Fruit fly (Drosophila melanogaster): ENCODE results near the gene Ir7f.

Ir7f gene

dm6 chrX:7920081-7920688, 36.4 kb upstream of the Ir7f start, which contains the start of the genes hdm and Ykt6 (continued):
- TF ChIP-seq Bteb2 (GFP tag; optimal IDR thresholded peaks at IDR 0.05) (peak; percentile 65), mld (GFP tag; IDR thresholded peaks at IDR 0.05; ENCODE audit: partially characterized antibody) (peak; percentile 84; the same call in 2 of the 3 replicates), CG11247 (GFP tag; IDR thresholded peaks at IDR 0.05) (peak; percentile 86), vfl (GFP tag; optimal IDR thresholded peaks at IDR 0.05) (peak; percentile 37), Atf6 (GFP tag; IDR thresholded peaks at IDR 0.05) (peak; percentile 85), run (tag; optimal IDR thresholded peaks at IDR 0.05) (no peak), CG10274 (GFP tag; optimal IDR thresholded peaks at IDR 0.05) (no peak), CG30431 (GFP tag; optimal IDR thresholded peaks at IDR 0.05) (peak; percentile 42), CG17186 (GFP tag; optimal IDR thresholded peaks at IDR 0.05) (peak; percentile 90), chinmo (GFP tag; IDR thresholded peaks at IDR 0.05; ENCODE audit: partially characterized antibody) (peak; percentile 87; the same call in 3 of the 4 replicates), CG42726 (GFP tag; IDR thresholded peaks at IDR 0.05; ENCODE audit: partially characterized antibody) (peak; percentile 86), emc (GFP tag; optimal IDR thresholded peaks at IDR 0.05) (peak; percentile 50), CG9609 (GFP tag; optimal IDR thresholded peaks at IDR 0.05) (peak; percentile 84), CG14710 (tag; optimal IDR thresholded peaks at IDR 0.05) (peak; percentile 82), B-H2 (GFP tag; optimal IDR thresholded peaks at IDR 0.05) (peak; percentile 83), Xrp1 (GFP tag; IDR thresholded peaks at IDR 0.05) (peak; percentile 86), Adf1 (GFP tag; IDR thresholded peaks at IDR 0.05) (peak; percentile 60), CG17802 (tag; optimal IDR thresholded peaks at IDR 0.05) (peak; percentile 17), CG1529 (GFP tag; optimal IDR thresholded peaks at IDR 0.05) (peak; percentile 51), Dp (GFP tag; optimal IDR thresholded peaks at IDR 0.05) (peak; percentile 70), Oli (tag; optimal IDR thresholded peaks at IDR 0.05) (no peak), nau (GFP tag; optimal IDR thresholded peaks at IDR 0.05) (no peak), Sox100B (GFP tag; optimal IDR thresholded peaks at IDR 0.05) (no peak), hbn (GFP tag; IDR thresholded peaks at IDR 0.05; ENCODE audit: partially characterized antibody) (peak; percentile 96), tap (tag; optimal IDR thresholded peaks at IDR 0.05) (no peak), grau (tag; optimal IDR thresholded peaks at IDR 0.05) (no peak), Sin3A (optimal IDR thresholded peaks at IDR 0.05) (peak; percentile 65), CG16779 (GFP tag; IDR thresholded peaks at IDR 0.05) (peak; percentile 56; the same call in 1 of the 2 replicates), NC2β (GFP tag; optimal IDR thresholded peaks at IDR 0.05) (peak; percentile 81), CG8388 (GFP tag; optimal IDR thresholded peaks at IDR 0.05) (peak; percentile 68), CG14441 (GFP tag; IDR thresholded peaks at IDR 0.05) (peak; percentile 84), ato (GFP tag; IDR thresholded peaks at IDR 0.05; ENCODE audit: partially characterized antibody) (peak; percentile 86), Elba2 (GFP tag; optimal IDR thresholded peaks at IDR 0.05) (peak; percentile 5), CG2116 (GFP tag; optimal IDR thresholded peaks at IDR 0.05) (peak; percentile 88), Jarid2 (GFP tag; optimal IDR thresholded peaks at IDR 0.05) (no peak), CG18262 (tag; optimal IDR thresholded peaks at IDR 0.05) (peak; percentile 69), cg (GFP tag; optimal IDR thresholded peaks at IDR 0.05) (peak; percentile 82), slbo (GFP tag; IDR thresholded peaks at IDR 0.05) (peak; percentile 87), repo (GFP tag; optimal IDR thresholded peaks at IDR 0.05) (peak; percentile 52), hb (GFP tag; IDR thresholded peaks at IDR 0.05; ENCODE audit: partially characterized antibody) (peak; percentile 92), Lim3 (GFP tag; IDR thresholded peaks at IDR 0.05) (no peak), esg (GFP tag; conservative IDR thresholded peaks at IDR 0.05) (peak; percentile 65), CG2889 (GFP tag; IDR thresholded peaks at IDR 0.05) (peak; percentile 67; the same call in 2 of the 3 replicates), CG15073 (GFP tag; optimal IDR thresholded peaks at IDR 0.05) (no peak), ham (GFP tag; IDR thresholded peaks at IDR 0.05) (no peak), stc (GFP tag; IDR thresholded peaks at IDR 0.05) (peak; percentile 78), CG17328 (GFP tag; IDR thresholded peaks at IDR 0.05) (peak; percentile 80), Fer3 (tag; optimal IDR thresholded peaks at IDR 0.05) (no peak), row (GFP tag; IDR thresholded peaks at IDR 0.05) (peak; percentile 85), ERR (GFP tag; optimal IDR thresholded peaks at IDR 0.05) (peak; percentile 74)
